Worm (Caenorhabditis elegans) whole organism, mixed stage, embryonic: ENCODE data around the gene B0281.6.

Experiments used
- bed-3 ChIP-seq: fragments of 200-800 bp; sonication (Bioruptor generic); optimal IDR thresholded peaks from 3 replicates; lab custom pipeline; 2018; ENCODE audit warnings: mild to moderate bottlenecking, missing genetic modification characterization, moderate library complexity, missing compliant biosample characterization
- blmp-1 ChIP-seq: fragments of 150-350 bp; optimal IDR thresholded peaks from 2 replicates; lab custom pipeline; 2014; ENCODE audit warnings: missing biosample characterization, missing genetic modification characterization
- ceh-39 ChIP-seq: fragments of 150-350 bp; optimal IDR thresholded peaks from 2 replicates; lab custom pipeline; 2014; ENCODE audit warnings: missing biosample characterization, missing genetic modification characterization
- ceh-43 ChIP-seq: fragments of 200-800 bp; sonication (Bioruptor generic); optimal IDR thresholded peaks from 2 replicates; lab custom pipeline; 2018; ENCODE audit warnings: mild to moderate bottlenecking, missing genetic modification characterization, moderate library complexity, missing compliant biosample characterization
- ceh-83 ChIP-seq: fragments of 200-800 bp; sonication (Bioruptor generic); optimal IDR thresholded peaks from 2 replicates; lab custom pipeline; 2018; ENCODE audit warnings: mild to moderate bottlenecking, missing genetic modification characterization, missing compliant biosample characterization
- ces-1 ChIP-seq: fragments of 150-350 bp; optimal IDR thresholded peaks from 2 replicates; lab custom pipeline; 2014; ENCODE audit warnings: missing biosample characterization, missing genetic modification reagents, missing genetic modification characterization
- drap-1 ChIP-seq: fragments of 200-800 bp; sonication (Bioruptor generic); optimal IDR thresholded peaks from 3 replicates; lab custom pipeline; 2018; ENCODE audit warnings: mild to moderate bottlenecking, missing genetic modification characterization, missing compliant biosample characterization
- elt-1 ChIP-seq: sonication (generic microtip); optimal IDR thresholded peaks from 2 replicates; lab custom pipeline; 2017; ENCODE audit warnings: missing genetic modification characterization, mild to moderate bottlenecking, missing compliant biosample characterization, antibody characterized with exemption, moderate library complexity, borderline replicate concordance; ENCODE audit not compliant: insufficient read depth
- elt-3 ChIP-seq: fragments of 150-350 bp; optimal IDR thresholded peaks from 2 replicates; lab custom pipeline; 2014; ENCODE audit warnings: missing biosample characterization, missing genetic modification characterization
- flh-1 ChIP-seq: fragments of 200-800 bp; sonication (Bioruptor generic); optimal IDR thresholded peaks from 2 replicates; lab custom pipeline; 2018; ENCODE audit warnings: mild to moderate bottlenecking, missing genetic modification characterization, moderate library complexity, missing compliant biosample characterization
- ham-2 ChIP-seq: fragments of 200-800 bp; sonication (Bioruptor generic); optimal IDR thresholded peaks from 2 replicates; lab custom pipeline; 2018; ENCODE audit warnings: mild to moderate bottlenecking, missing genetic modification characterization, missing compliant biosample characterization
- hlh-1 ChIP-seq: fragments of 150-350 bp; optimal IDR thresholded peaks from 2 replicates; lab custom pipeline; 2014; ENCODE audit warnings: missing biosample characterization, missing genetic modification reagents, missing genetic modification characterization
- lin-13 ChIP-seq: fragments of 150-350 bp; optimal IDR thresholded peaks from 2 replicates; lab custom pipeline; 2014; ENCODE audit warnings: missing biosample characterization, missing genetic modification characterization
- lin-32 ChIP-seq: fragments of 200-800 bp; sonication (Bioruptor generic); optimal IDR thresholded peaks from 2 replicates; lab custom pipeline; 2018; ENCODE audit warnings: mild to moderate bottlenecking, missing genetic modification characterization, missing compliant biosample characterization
- lsy-2 ChIP-seq: fragments of 150-350 bp; optimal IDR thresholded peaks from 2 replicates; lab custom pipeline; 2014; ENCODE audit warnings: missing biosample characterization, missing genetic modification characterization
- mab-5 ChIP-seq: fragments of 150-350 bp; optimal IDR thresholded peaks from 2 replicates; lab custom pipeline; 2014; ENCODE audit warnings: missing biosample characterization, missing genetic modification characterization
- mep-1 ChIP-seq: fragments of 150-350 bp; optimal IDR thresholded peaks from 2 replicates; lab custom pipeline; 2017; ENCODE audit warnings: missing biosample characterization, missing genetic modification reagents, missing genetic modification characterization, inconsistent platforms
- nhr-12 ChIP-seq: fragments of 150-350 bp; optimal IDR thresholded peaks from 2 replicates; lab custom pipeline; 2014; ENCODE audit warnings: missing biosample characterization, missing genetic modification characterization
- nhr-2 ChIP-seq: fragments of 150-350 bp; optimal IDR thresholded peaks from 2 replicates; lab custom pipeline; 2014; ENCODE audit warnings: missing biosample characterization, missing genetic modification characterization
- nhr-237 ChIP-seq: fragments of 150-350 bp; optimal IDR thresholded peaks from 2 replicates; lab custom pipeline; 2014; ENCODE audit warnings: missing biosample characterization, missing genetic modification characterization
- nhr-76 ChIP-seq: sonication (generic microtip); optimal IDR thresholded peaks from 2 replicates; lab custom pipeline; 2017; ENCODE audit warnings: missing biosample characterization, missing genetic modification characterization
- pha-4 ChIP-seq: fragments of 150-350 bp; optimal IDR thresholded peaks from 2 replicates; lab custom pipeline; 2018; ENCODE audit warnings: missing biosample characterization, missing genetic modification reagents, missing genetic modification characterization
- sem-2 ChIP-seq: fragments of 200-800 bp; sonication (Bioruptor generic); optimal IDR thresholded peaks from 2 replicates; lab custom pipeline; 2018; ENCODE audit warnings: mild to moderate bottlenecking, missing genetic modification characterization, missing compliant biosample characterization
- snpc-4 ChIP-seq: fragments of 150-350 bp; optimal IDR thresholded peaks from 2 replicates; lab custom pipeline; 2014; ENCODE audit warnings: missing biosample characterization, missing genetic modification characterization
- sptf-1 ChIP-seq: sonication (generic microtip); optimal IDR thresholded peaks from 2 replicates; lab custom pipeline; 2017; ENCODE audit warnings: mild to moderate bottlenecking, missing genetic modification characterization, moderate library complexity, missing compliant biosample characterization
- tbx-8 ChIP-seq: fragments of 200-800 bp; sonication (Bioruptor generic); optimal IDR thresholded peaks from 2 replicates; lab custom pipeline; 2018; ENCODE audit warnings: mild to moderate bottlenecking, missing genetic modification characterization, moderate library complexity, missing compliant biosample characterization
- unc-120 ChIP-seq: sonication (generic microtip); optimal IDR thresholded peaks from 2 replicates; lab custom pipeline; 2017; ENCODE audit warnings: missing genetic modification characterization, missing compliant biosample characterization; ENCODE audit not compliant: poor library complexity, severe bottlenecking
- unc-39 ChIP-seq: fragments of 150-350 bp; optimal IDR thresholded peaks from 2 replicates; lab custom pipeline; 2014; ENCODE audit warnings: missing biosample characterization, missing genetic modification characterization
- unc-62 ChIP-seq: fragments of 150-350 bp; optimal IDR thresholded peaks from 2 replicates; lab custom pipeline; 2014; ENCODE audit warnings: missing biosample characterization, missing genetic modification reagents, missing genetic modification characterization
- zip-8 ChIP-seq: fragments of 150-350 bp; optimal IDR thresholded peaks from 2 replicates; lab custom pipeline; 2014; ENCODE audit warnings: missing biosample characterization, missing genetic modification characterization
- ztf-11 ChIP-seq: fragments of 150-350 bp; optimal IDR thresholded peaks from 2 replicates; lab custom pipeline; 2014; ENCODE audit warnings: missing biosample characterization, missing genetic modification characterization

Gene B0281.6

DNA sequence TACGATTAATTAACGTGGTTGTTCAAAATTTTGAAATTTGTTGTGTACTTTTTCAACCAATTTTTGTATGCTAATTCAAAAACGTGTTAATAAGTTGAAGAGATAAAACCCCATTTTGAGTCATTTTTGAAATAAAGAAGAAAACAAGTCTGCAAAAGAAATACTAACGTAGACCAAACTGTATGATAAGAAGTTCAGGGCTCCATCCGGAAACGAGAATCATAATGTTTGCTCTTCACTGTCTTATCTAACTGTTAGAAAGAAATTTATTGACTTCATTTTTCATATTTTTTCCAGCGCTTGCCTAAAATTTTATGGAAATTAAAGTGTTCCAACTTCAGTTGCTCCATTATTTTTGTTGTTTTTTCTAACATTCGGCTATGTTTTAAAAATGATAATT, 3.3 kb upstream of the B0281.6 start:
- TF ChIP-seq nhr-76 (tag; lab: Kevin White, UChicago): no peak
- no peak for TF ChIP-seq ces-1 (GFP tag; lab: Kevin White, UChicago)
- no peak for TF ChIP-seq zip-8 (tag; lab: Kevin White, UChicago)
- no peak for TF ChIP-seq ceh-83 (GFP tag; lab: Kevin White, UChicago)
- no peak for TF ChIP-seq ceh-39
- no peak for TF ChIP-seq unc-62 (GFP tag; lab: Kevin White, UChicago)
- no peak for TF ChIP-seq ham-2 (GFP tag; lab: Kevin White, UChicago)
- TF ChIP-seq tbx-8 (GFP tag; lab: Kevin White, UChicago): no peak
- no peak for TF ChIP-seq ceh-43
- TF ChIP-seq mep-1 (tag; lab: Kevin White, UChicago): no peak
- TF ChIP-seq pha-4 (tag; lab: Kevin White, UChicago): no peak
- no peak for TF ChIP-seq blmp-1 (tag; lab: Kevin White, UChicago)
- no peak for TF ChIP-seq bed-3 (GFP tag; lab: Kevin White, UChicago)
- no peak for TF ChIP-seq hlh-1 (tag; lab: Kevin White, UChicago)
- TF ChIP-seq unc-120 (tag; lab: Kevin White, UChicago): no peak

DNA sequence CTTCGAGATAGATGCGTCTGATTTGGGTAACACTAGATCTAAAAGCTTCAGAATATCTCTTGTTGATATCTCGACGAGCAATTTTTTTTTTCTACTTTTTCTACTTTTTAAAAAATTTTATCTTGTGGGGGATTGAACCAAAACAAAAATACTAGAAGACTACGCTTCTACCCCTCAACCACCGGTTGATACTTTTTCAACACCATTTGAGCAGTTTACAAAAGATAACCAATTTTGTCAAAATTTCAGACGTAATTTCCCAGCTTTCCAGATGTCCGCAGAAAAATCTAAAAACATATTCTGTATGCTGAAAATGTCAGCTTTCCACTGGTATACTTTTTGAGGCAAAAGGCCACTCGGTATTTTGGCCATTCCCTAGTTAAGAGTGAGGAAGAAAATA, 2.3 kb upstream of the B0281.6 start:
- TF ChIP-seq ham-2 (GFP tag; lab: Kevin White, UChicago) (no peak), unc-39 (tag; lab: Kevin White, UChicago) (no peak), nhr-237 (tag; lab: Kevin White, UChicago) (no peak), flh-1 (GFP tag; lab: Kevin White, UChicago) (no peak), elt-1 (tag; lab: Kevin White, UChicago) (no peak)
- TF ChIP-seq, all 35 proteins: peak for 0

DNA sequence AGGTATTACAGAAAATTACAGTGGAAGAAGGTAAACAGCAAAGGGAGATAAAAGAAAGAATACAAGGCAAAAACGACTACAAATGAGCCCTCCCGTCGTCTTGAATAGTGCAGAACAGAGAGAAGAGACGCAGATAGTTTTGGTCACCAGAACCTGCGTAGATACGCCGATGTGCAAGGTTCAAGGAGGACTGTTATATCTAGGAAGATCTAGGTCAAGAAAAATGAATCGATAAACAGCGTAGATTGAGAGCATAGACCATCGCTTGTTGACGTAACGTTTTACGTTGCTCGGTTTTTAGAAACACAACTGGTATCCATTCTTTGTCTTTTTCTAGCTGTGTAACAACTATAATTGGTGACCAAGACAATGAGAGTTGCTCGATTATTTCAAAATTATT, 1.4 kb downstream of the B0281.6 start, which contains the start of gene B0281.5:
Gene B0281.5 (minus strand): TSS at position 101 of the 400 bp plus-strand sequence.
- TF ChIP-seq unc-62 (GFP tag; lab: Kevin White, UChicago): no peak
- no peak for TF ChIP-seq lin-13 (tag; lab: Kevin White, UChicago)
- peak; percentile 21 for TF ChIP-seq ceh-39
- TF ChIP-seq bed-3 (GFP tag; lab: Kevin White, UChicago): no peak
- no peak for TF ChIP-seq ztf-11
- TF ChIP-seq nhr-12 (tag; lab: Kevin White, UChicago): no peak
- no peak for TF ChIP-seq snpc-4 (tag; lab: Kevin White, UChicago)
- no peak for TF ChIP-seq zip-8 (tag; lab: Kevin White, UChicago)
- TF ChIP-seq ceh-43: no peak
- TF ChIP-seq flh-1 (GFP tag; lab: Kevin White, UChicago): no peak
- TF ChIP-seq ham-2 (GFP tag; lab: Kevin White, UChicago): no peak
- no peak for TF ChIP-seq sptf-1 (tag; lab: Kevin White, UChicago)
- no peak for TF ChIP-seq lin-32
- peak; percentile 37 for TF ChIP-seq nhr-2 (tag; lab: Kevin White, UChicago)
- no peak for TF ChIP-seq ceh-83 (GFP tag; lab: Kevin White, UChicago)
- no peak for TF ChIP-seq tbx-8 (GFP tag; lab: Kevin White, UChicago)

DNA sequence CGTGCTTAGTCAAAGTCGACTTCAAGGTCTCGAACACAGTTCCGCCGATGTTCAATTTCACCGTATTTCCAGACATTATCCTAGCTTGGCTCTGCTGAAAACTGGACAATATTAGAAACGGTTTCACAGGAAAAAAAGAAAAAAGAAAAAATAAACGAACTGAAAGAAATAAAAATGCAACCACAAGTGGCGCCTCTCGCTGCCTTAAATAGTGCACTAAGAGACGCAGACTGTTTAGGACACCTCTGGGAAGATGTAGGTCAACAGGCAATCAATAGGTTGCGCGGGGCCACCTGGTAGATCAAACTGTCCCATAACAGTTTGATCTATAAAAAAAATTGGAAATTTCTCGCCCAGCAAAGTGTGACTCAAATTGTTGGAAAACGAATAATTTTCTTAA, 3.5 kb downstream of the B0281.6 start, which contains the start of gene B0281.4:
Gene B0281.4 (minus strand): TSS at position 101 of the 400 bp plus-strand sequence.
- TF ChIP-seq unc-62 (GFP tag; lab: Kevin White, UChicago) (no peak), elt-3 (tag; lab: Kevin White, UChicago) (no peak), drap-1 (GFP tag; lab: Kevin White, UChicago) (no peak), nhr-2 (tag; lab: Kevin White, UChicago) (no peak), blmp-1 (tag; lab: Kevin White, UChicago) (no peak), nhr-237 (tag; lab: Kevin White, UChicago) (no peak), mab-5 (tag; lab: Kevin White, UChicago) (no peak)

DNA sequence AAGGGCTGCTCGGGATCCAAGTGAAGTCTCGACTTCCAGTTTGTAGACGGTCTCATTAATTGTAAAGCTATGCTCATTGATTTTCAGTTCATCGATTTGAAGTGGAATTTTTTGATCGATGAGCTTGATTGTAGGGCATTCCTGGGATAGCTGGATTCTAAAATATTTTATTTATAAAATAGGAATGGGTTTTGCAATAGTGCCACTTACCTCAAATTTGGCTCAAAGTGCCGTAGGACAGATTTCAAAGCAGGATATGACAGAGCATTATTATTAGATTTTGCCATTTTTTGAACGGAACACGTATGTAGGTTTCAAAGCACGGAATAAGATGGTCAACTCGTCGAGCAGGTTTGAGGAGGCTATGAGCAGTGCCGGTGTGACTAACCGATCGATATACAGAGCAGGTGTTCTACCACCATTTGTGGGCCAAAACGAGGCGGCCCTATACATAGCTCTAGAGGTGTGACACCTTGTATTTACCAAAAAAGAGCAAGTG, 6.4 kb downstream of the B0281.6 start, which contains the start of gene fbxc-25:
Gene fbxc-25 (minus strand): TSS at position 449 of the 499 bp plus-strand sequence.
- no peak for TF ChIP-seq nhr-2 (tag; lab: Kevin White, UChicago)
- no peak for TF ChIP-seq sem-2 (GFP tag; lab: Kevin White, UChicago)
- TF ChIP-seq elt-3 (tag; lab: Kevin White, UChicago): no peak
- no peak for TF ChIP-seq lsy-2
- TF ChIP-seq lin-32: no peak
- no peak for TF ChIP-seq ceh-83 (GFP tag; lab: Kevin White, UChicago)
- no peak for TF ChIP-seq hlh-1 (tag; lab: Kevin White, UChicago)
- TF ChIP-seq mep-1 (tag; lab: Kevin White, UChicago): no peak
- no peak for TF ChIP-seq unc-39 (tag; lab: Kevin White, UChicago)
- TF ChIP-seq nhr-76 (tag; lab: Kevin White, UChicago): no peak
- TF ChIP-seq ces-1 (GFP tag; lab: Kevin White, UChicago): no peak
- no peak for TF ChIP-seq sptf-1 (tag; lab: Kevin White, UChicago)
- TF ChIP-seq, all 35 proteins: peak for 0
